Fruit fly (Drosophila melanogaster) S2 (cell line): Measurements from ENCODE around the gene CG1835.

Experiments used
- CG8478 ChIP-seq: fragments of >200 bp; optimal IDR thresholded peaks from 2 replicates; lab custom pipeline; 2018
- CTCF ChIP-seq, 2 experiments: fragments of >200 bp; optimal IDR thresholded peaks; 2 replicates each; lab custom pipeline; 2018

- TF ChIP-seq CTCF (optimal IDR thresholded peaks at IDR 0.05; lab: Kevin White, UChicago) (no peak), CG8478 (lab: Kevin White, UChicago) (no peak)
Observed at dm6 chrX:20704337-20704736, 42.6 kb downstream of the CG1835 start.
